Worm (Caenorhabditis elegans): ENCODE results near the gene C16A11.5.
A peak's percentile ranks its signal among the peaks of the same experiment; 100 is the strongest.

DNA sequence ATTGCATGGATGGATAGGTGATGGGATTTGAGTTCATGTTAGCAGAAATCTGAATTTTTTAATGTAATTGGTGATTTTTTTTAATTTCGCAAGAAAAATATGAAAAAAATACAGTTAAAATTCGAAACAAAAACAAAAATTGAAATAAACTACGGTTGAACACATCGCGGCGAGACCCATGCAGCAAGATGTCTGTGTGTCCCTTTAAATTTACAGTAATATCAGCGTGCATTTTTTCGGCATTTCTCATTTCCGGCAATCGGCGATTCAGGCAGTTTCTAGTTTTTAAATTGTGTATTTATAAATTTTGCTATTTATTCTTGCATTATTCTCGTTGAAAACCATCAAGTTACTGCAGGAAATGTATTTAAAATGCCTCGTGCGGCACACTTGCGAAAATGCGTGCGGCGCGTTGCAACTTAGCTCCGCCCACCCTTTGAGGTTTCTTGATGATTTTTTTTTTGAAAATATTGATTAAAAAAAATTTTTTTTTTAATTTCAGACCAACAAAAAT, 14.7 kb downstream of the C16A11.5 start, which contains the start of the genes fbxc-44 and C16A11.2:
- TF ChIP-seq sptf-1 (tag; optimal IDR thresholded peaks at IDR 0.05) (peak; percentile 89), lin-13 (tag; optimal IDR thresholded peaks at IDR 0.05) (peak; percentile 27), nhr-28 (tag; optimal IDR thresholded peaks at IDR 0.05) (no peak)
